Fruit fly (Drosophila melanogaster): ENCODE data around the gene LManV.

DNA sequence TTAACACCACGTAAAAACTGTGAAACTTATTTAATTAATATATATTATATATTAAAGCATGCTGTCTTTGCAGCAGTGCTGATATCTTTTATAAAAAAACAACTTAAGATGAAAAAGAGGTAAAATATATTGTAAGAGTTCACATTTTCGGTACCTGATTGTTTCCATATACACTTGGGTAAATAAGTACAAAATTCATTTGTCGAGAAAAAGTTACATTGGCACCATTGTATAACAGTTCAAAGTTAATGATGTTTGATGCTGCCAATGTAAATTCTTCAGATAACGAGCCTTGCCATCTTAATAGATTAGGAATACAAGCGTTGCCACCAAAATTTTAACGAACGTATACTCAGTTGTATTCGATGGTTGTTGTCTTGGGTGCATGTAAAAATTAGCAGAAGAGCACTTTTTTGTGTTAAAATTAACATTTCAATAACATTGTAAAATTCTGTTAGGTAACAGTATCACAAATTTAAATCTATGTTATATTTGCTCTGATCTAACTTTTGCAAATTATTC, 35.2 kb downstream of the LManV start:
- TF ChIP-seq ttk (optimal IDR thresholded peaks at IDR 0.05), result no peak
- TF ChIP-seq insv (optimal IDR thresholded peaks at IDR 0.05), result no peak
